Fruit fly (Drosophila melanogaster) S2 (cell line): Measurements from ENCODE around the gene CG31097.

ENCODE experiments used
- CG8478 ChIP-seq: fragments of >200 bp; optimal IDR thresholded peaks from 2 replicates; lab custom pipeline; 2018
- CTCF ChIP-seq, 2 experiments: fragments of >200 bp; optimal IDR thresholded peaks; 2 replicates each; lab custom pipeline; 2018

dm6 chr3R:25262322-25262761, 35.2 kb downstream of the CG31097 start, which contains the start of the genes Kdsr and CG11858:
- TF ChIP-seq CTCF (optimal IDR thresholded peaks at IDR 0.05; lab: Kevin White, UChicago): no peak
- TF ChIP-seq CG8478 (lab: Kevin White, UChicago): no peak
